Fruit fly (Drosophila melanogaster): Measurements from ENCODE around the gene CG14073.

CG14073 gene

DNA sequence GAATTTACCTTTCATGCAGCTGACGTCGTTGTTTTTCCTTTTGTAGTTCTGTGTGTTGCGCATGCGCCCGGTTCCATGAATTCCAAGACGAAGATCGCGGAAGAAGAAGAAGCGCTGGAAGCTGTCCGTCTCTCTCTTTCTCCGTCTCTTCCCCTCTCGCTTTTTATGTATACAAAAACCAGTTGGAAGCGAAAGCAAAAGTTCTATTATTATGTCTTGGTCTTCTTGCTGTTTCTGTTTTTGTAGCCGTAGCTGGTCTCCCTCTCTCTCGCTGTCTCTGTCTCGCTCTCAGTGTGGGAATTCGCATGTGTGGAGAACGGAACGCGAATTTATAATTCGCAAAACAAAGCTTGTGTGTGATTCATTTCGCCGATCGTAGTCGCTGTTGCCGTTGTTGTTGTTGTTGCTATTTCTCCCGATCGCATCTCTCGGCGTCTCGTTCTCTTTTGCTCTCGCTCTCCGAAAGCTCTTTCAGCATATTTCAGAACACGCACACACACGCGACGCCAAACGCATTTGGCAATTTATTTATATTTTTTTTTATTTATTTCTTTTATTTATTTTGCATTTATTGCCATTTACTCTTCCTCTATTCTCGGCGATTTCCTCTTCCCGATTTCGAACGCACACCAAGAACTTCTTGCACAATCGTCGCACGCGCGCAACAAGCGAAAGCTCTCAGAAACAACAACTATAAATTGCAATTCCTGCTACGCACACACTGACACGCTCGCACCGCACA, 20.2 kb downstream of the CG14073 start (continued):
- TF ChIP-seq CG10147 (GFP tag; optimal IDR thresholded peaks at IDR 0.05) (no peak), CG8359 (GFP tag; optimal IDR thresholded peaks at IDR 0.05; ENCODE audit: borderline replicate concordance) (no peak), H15 (GFP tag; IDR thresholded peaks at IDR 0.05) (no peak), Mrtf (GFP tag; IDR thresholded peaks at IDR 0.05) (no peak), CG9876 (GFP tag; optimal IDR thresholded peaks at IDR 0.05) (no peak), Hmx (GFP tag; optimal IDR thresholded peaks at IDR 0.05) (no peak), CG16779 (GFP tag; IDR thresholded peaks at IDR 0.05) (no peak), CG5180 (GFP tag; optimal IDR thresholded peaks at IDR 0.05) (no peak), ash1 (GFP tag; optimal IDR thresholded peaks at IDR 0.05) (no peak), CG15696 (tag; optimal IDR thresholded peaks at IDR 0.05) (no peak), CG6765 (GFP tag; optimal IDR thresholded peaks at IDR 0.05) (no peak), CG31365 (tag; optimal IDR thresholded peaks at IDR 0.05) (no peak), sim (GFP tag; IDR thresholded peaks at IDR 0.05) (no peak), D19B (GFP tag; optimal IDR thresholded peaks at IDR 0.05) (no peak), vvl (GFP tag; IDR thresholded peaks at IDR 0.05) (no peak), bcd (GFP tag; optimal IDR thresholded peaks at IDR 0.05) (no peak), CG12071 (GFP tag; optimal IDR thresholded peaks at IDR 0.05) (no peak), bbx (GFP tag; IDR thresholded peaks at IDR 0.05; ENCODE audit: partially characterized antibody) (0 out of 2 replicates have a peak, but pooled peaks have one; percentile 39), gro (GFP tag; optimal IDR thresholded peaks at IDR 0.05) (no peak), Dip2 (GFP tag; IDR thresholded peaks at IDR 0.05) (no peak), CG8478 (optimal IDR thresholded peaks at IDR 0.05) (no peak), CG2875 (GFP tag; optimal IDR thresholded peaks at IDR 0.05) (no peak), ERR (GFP tag; optimal IDR thresholded peaks at IDR 0.05) (no peak), B-H1 (GFP tag; IDR thresholded peaks at IDR 0.05) (no peak), ase (GFP tag; IDR thresholded peaks at IDR 0.05) (no peak), NFAT (GFP tag; IDR thresholded peaks at IDR 0.05) (no peak), sc (optimal IDR thresholded peaks at IDR 0.05) (no peak), sc (GFP tag; optimal IDR thresholded peaks at IDR 0.05) (no peak), Sox100B (GFP tag; optimal IDR thresholded peaks at IDR 0.05) (no peak), CG34376 (GFP tag; optimal IDR thresholded peaks at IDR 0.05) (no peak), Oaz (GFP tag; IDR thresholded peaks at IDR 0.05) (no peak), cato (GFP tag; optimal IDR thresholded peaks at IDR 0.05; ENCODE audit: borderline replicate concordance) (no peak), CG6791 (GFP tag; IDR thresholded peaks at IDR 0.05; ENCODE audit: partially characterized antibody) (no peak), CG18619 (GFP tag; optimal IDR thresholded peaks at IDR 0.05) (no peak), CG14441 (GFP tag; IDR thresholded peaks at IDR 0.05) (no peak)

DNA sequence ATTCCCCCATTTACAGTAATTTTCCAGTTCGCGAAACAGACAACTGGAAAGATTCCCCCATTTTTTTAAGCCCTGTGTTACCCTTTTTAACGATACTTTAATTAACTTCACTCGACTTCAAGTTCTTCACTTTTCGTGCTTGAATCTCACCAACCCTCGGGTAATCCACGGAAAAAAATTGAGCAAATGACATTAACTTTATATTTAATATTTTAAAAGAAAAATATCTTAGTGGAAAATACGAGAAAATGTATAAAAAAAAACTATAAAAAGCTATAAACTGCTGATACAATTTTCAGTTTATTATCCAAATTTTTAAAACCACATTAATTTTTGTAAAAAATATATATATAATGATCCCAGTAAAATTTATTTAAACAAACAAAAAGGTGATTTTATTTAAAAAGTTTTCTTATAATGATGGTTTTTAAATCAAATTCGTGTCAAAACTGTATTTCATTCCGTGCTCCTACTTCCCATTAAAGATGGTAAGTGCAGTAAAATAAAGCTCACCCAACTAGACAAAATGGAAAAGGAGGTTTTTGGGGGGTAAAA, 20.9 kb downstream of the CG14073 start:
- TF ChIP-seq exex (tag; optimal IDR thresholded peaks at IDR 0.05) (no peak), Hmr (GFP tag; optimal IDR thresholded peaks at IDR 0.05) (no peak), fd102C (GFP tag; optimal IDR thresholded peaks at IDR 0.05) (no peak), phol (tag; optimal IDR thresholded peaks at IDR 0.05) (no peak), CG8944 (GFP tag; optimal IDR thresholded peaks at IDR 0.05) (no peak), ab (GFP tag; optimal IDR thresholded peaks at IDR 0.05) (no peak), CG7928 (GFP tag; optimal IDR thresholded peaks at IDR 0.05) (no peak), sqz (GFP tag; optimal IDR thresholded peaks at IDR 0.05) (no peak), HLH4C (GFP tag; IDR thresholded peaks at IDR 0.05; ENCODE audit: partially characterized antibody) (no peak)

Measured in whole organism, embryonic.